Fruit fly (Drosophila melanogaster) whole organism, embryonic: ENCODE data around the gene CG16959.

Experiments
- Asciz ChIP-seq: fragments of 200-800 bp; sonication (Bioruptor generic); optimal IDR thresholded peaks from 2 replicates; lab custom pipeline; 2017; ENCODE audit warnings: missing biosample characterization, mild to moderate bottlenecking, missing genetic modification characterization, missing genetic modification reagents
- Atf6 ChIP-seq: fragments of 200-800 bp; sonication (Bioruptor generic); IDR thresholded peaks from 2 replicates; pipeline ENCODE4 v1.3.6; 2022; ENCODE audit warnings: missing biosample characterization, missing genetic modification characterization
- CG10147 ChIP-seq: fragments of 200-800 bp; sonication (Bioruptor generic); optimal IDR thresholded peaks from 2 replicates; lab custom pipeline; 2019; ENCODE audit warnings: missing biosample characterization, mild to moderate bottlenecking, missing genetic modification characterization, moderate library complexity
- CG10274 ChIP-seq: fragments of 200-800 bp; sonication (Bioruptor generic); optimal IDR thresholded peaks from 3 replicates; lab custom pipeline; 2017; ENCODE audit warnings: missing biosample characterization, mild to moderate bottlenecking, missing genetic modification characterization
- CG12236 ChIP-seq: fragments of 200-800 bp; sonication (Bioruptor generic); optimal IDR thresholded peaks from 2 replicates; lab custom pipeline; 2016; ENCODE audit warnings: missing biosample characterization, missing genetic modification characterization
- CG13296 ChIP-seq: fragments of 200-800 bp; sonication (Bioruptor generic); optimal IDR thresholded peaks from 3 replicates; lab custom pipeline; 2018; ENCODE audit warnings: missing biosample characterization, mild to moderate bottlenecking, missing genetic modification characterization
- CG14441 ChIP-seq: fragments of 200-800 bp; sonication (Bioruptor generic); IDR thresholded peaks from 2 replicates; pipeline ENCODE4 v1.3.6; 2022; ENCODE audit warnings: missing biosample characterization, missing genetic modification characterization
- CG1529 ChIP-seq: fragments of 200-800 bp; sonication (Bioruptor generic); optimal IDR thresholded peaks from 3 replicates; lab custom pipeline; 2018; ENCODE audit warnings: missing biosample characterization, missing genetic modification characterization
- CG15479 ChIP-seq: fragments of 200-800 bp; sonication (Bioruptor generic); optimal IDR thresholded peaks from 3 replicates; lab custom pipeline; 2019; ENCODE audit warnings: missing biosample characterization, mild to moderate bottlenecking, missing genetic modification characterization, moderate library complexity
- CG15514 ChIP-seq: fragments of 200-800 bp; sonication (Bioruptor generic); optimal IDR thresholded peaks from 3 replicates; lab custom pipeline; 2017; ENCODE audit warnings: missing biosample characterization, missing genetic modification characterization, mild to moderate bottlenecking, moderate library complexity, missing genetic modification reagents
- CG1792 ChIP-seq: fragments of 200-800 bp; sonication (Bioruptor generic); optimal IDR thresholded peaks from 2 replicates; lab custom pipeline; 2016; ENCODE audit warnings: missing biosample characterization, missing genetic modification characterization
- CG3065 ChIP-seq: fragments of 200-800 bp; sonication (Bioruptor generic); optimal IDR thresholded peaks from 2 replicates; lab custom pipeline; 2016; ENCODE audit warnings: missing biosample characterization, missing genetic modification characterization
- CG32772 ChIP-seq: fragments of 200-800 bp; sonication (Bioruptor generic); IDR thresholded peaks from 2 replicates; pipeline ENCODE4 v1.3.6; 2022; ENCODE audit warnings: missing biosample characterization, missing genetic modification characterization
- CG4424 ChIP-seq: fragments of 200-800 bp; sonication (Bioruptor generic); optimal IDR thresholded peaks from 3 replicates; lab custom pipeline; 2016; ENCODE audit warnings: missing biosample characterization, missing genetic modification characterization
- CG7839 ChIP-seq: fragments of 200-800 bp; sonication (Bioruptor generic); optimal IDR thresholded peaks from 3 replicates; lab custom pipeline; 2018; ENCODE audit warnings: missing biosample characterization, mild to moderate bottlenecking, missing genetic modification characterization, moderate library complexity
- CG7928 ChIP-seq: fragments of 200-800 bp; sonication (Bioruptor generic); optimal IDR thresholded peaks from 2 replicates; lab custom pipeline; 2017; ENCODE audit warnings: missing biosample characterization, mild to moderate bottlenecking, missing genetic modification characterization
- CG8924 ChIP-seq: fragments of 200-800 bp; optimal IDR thresholded peaks from 3 replicates; lab custom pipeline; 2019; ENCODE audit warnings: missing biosample characterization, mild to moderate bottlenecking, missing genetic modification characterization, moderate library complexity
- Dp ChIP-seq: fragments of 200-800 bp; sonication (Bioruptor generic); optimal IDR thresholded peaks from 2 replicates; lab custom pipeline; 2018; ENCODE audit warnings: missing biosample characterization, mild to moderate bottlenecking, missing genetic modification characterization, moderate library complexity
- Dref ChIP-seq: fragments of 200-800 bp; sonication (Bioruptor generic); IDR thresholded peaks from 2 replicates; pipeline ENCODE4 v1.3.6; 2022; ENCODE audit warnings: missing biosample characterization, missing genetic modification characterization
- Fer2 ChIP-seq: fragments of 200-800 bp; sonication (Bioruptor generic); optimal IDR thresholded peaks from 2 replicates; lab custom pipeline; 2018; ENCODE audit warnings: missing biosample characterization, mild to moderate bottlenecking, missing genetic modification characterization, moderate library complexity
- HLH3B ChIP-seq: fragments of 200-800 bp; sonication (Bioruptor generic); IDR thresholded peaks from 2 replicates; pipeline ENCODE4 v1.3.6; 2022; ENCODE audit warnings: missing biosample characterization, missing genetic modification characterization
- HLHmδ ChIP-seq: fragments of 200-800 bp; sonication (Bioruptor generic); optimal IDR thresholded peaks from 2 replicates; lab custom pipeline; 2018; ENCODE audit warnings: missing biosample characterization, mild to moderate bottlenecking, missing genetic modification characterization, moderate library complexity
- HmgZ ChIP-seq: fragments of 200-800 bp; sonication (Bioruptor generic); optimal IDR thresholded peaks from 2 replicates; lab custom pipeline; 2018; ENCODE audit warnings: missing biosample characterization, mild to moderate bottlenecking, missing genetic modification characterization
- Lim3 ChIP-seq: fragments of 200-800 bp; sonication (Bioruptor generic); IDR thresholded peaks from 2 replicates; pipeline ENCODE4 v1.3.6; 2022; ENCODE audit warnings: missing biosample characterization, missing genetic modification characterization
- Mad ChIP-seq: fragments of 200-800 bp; sonication (Bioruptor generic); optimal IDR thresholded peaks from 2 replicates; lab custom pipeline; 2016; ENCODE audit warnings: missing biosample characterization, missing genetic modification characterization
- Med ChIP-seq: fragments of 200-800 bp; sonication (Bioruptor generic); peaks from one replicate; lab custom pipeline; 2016; ENCODE audit warnings: missing biosample characterization, missing genetic modification characterization, mild to moderate bottlenecking, inconsistent platforms, moderate library complexity
- PHDP ChIP-seq: fragments of 200-800 bp; sonication (Bioruptor generic); optimal IDR thresholded peaks from 3 replicates; lab custom pipeline; 2018; ENCODE audit warnings: missing biosample characterization, mild to moderate bottlenecking, missing genetic modification characterization, moderate library complexity
- Sox100B ChIP-seq: fragments of 200-800 bp; sonication (Bioruptor generic); optimal IDR thresholded peaks from 3 replicates; lab custom pipeline; 2018; ENCODE audit warnings: missing biosample characterization, mild to moderate bottlenecking, missing genetic modification characterization
- Sry-β ChIP-seq: fragments of 200-800 bp; sonication (Bioruptor generic); optimal IDR thresholded peaks from 2 replicates; lab custom pipeline; 2018; ENCODE audit warnings: missing biosample characterization, mild to moderate bottlenecking, missing genetic modification characterization, moderate library complexity
- TFAM ChIP-seq: fragments of 200-800 bp; sonication (Bioruptor generic); optimal IDR thresholded peaks from 2 replicates; lab custom pipeline; 2017; ENCODE audit warnings: missing biosample characterization, missing genetic modification characterization, inconsistent platforms
- Taf1 ChIP-seq: fragments of 200-800 bp; sonication (Bioruptor generic); IDR thresholded peaks from 2 replicates; pipeline ENCODE4 v1.3.6; 2022; ENCODE audit warnings: missing biosample characterization, missing genetic modification characterization
- Xbp1 ChIP-seq: fragments of 200-800 bp; sonication (Bioruptor generic); optimal IDR thresholded peaks from 3 replicates; lab custom pipeline; 2016; ENCODE audit warnings: missing biosample characterization, mild to moderate bottlenecking, missing genetic modification characterization
- abd-A ChIP-seq: fragments of 200-800 bp; sonication (Bioruptor generic); optimal IDR thresholded peaks from 3 replicates; lab custom pipeline; 2019; ENCODE audit warnings: missing biosample characterization, mild to moderate bottlenecking, missing genetic modification characterization, moderate library complexity
- ase ChIP-seq: fragments of 200-800 bp; sonication (Bioruptor generic); IDR thresholded peaks from 3 replicates; pipeline ENCODE4 v1.3.6; 2022; ENCODE audit warnings: missing biosample characterization, missing genetic modification characterization
- crol ChIP-seq: fragments of 200-800 bp; sonication (Bioruptor generic); IDR thresholded peaks from 2 replicates; pipeline ENCODE4 v1.3.6; 2022; ENCODE audit warnings: missing biosample characterization, missing genetic modification characterization
- fd3F ChIP-seq: fragments of 200-800 bp; sonication (Bioruptor generic); optimal IDR thresholded peaks from 2 replicates; lab custom pipeline; 2018; ENCODE audit warnings: missing biosample characterization, mild to moderate bottlenecking, missing genetic modification characterization, moderate library complexity
- fd64A ChIP-seq: fragments of 200-800 bp; sonication (Bioruptor generic); optimal IDR thresholded peaks from 3 replicates; lab custom pipeline; 2018; ENCODE audit warnings: missing biosample characterization, mild to moderate bottlenecking, missing genetic modification characterization
- fu2 ChIP-seq: fragments of 200-800 bp; sonication (Bioruptor generic); optimal IDR thresholded peaks from 2 replicates; lab custom pipeline; 2016; ENCODE audit warnings: missing biosample characterization, missing genetic modification characterization
- gce ChIP-seq: fragments of 200-800 bp; sonication (Bioruptor generic); IDR thresholded peaks from 3 replicates; pipeline ENCODE4 v1.3.6; 2022; ENCODE audit warnings: missing biosample characterization, missing genetic modification characterization
- grn ChIP-seq: fragments of 200-800 bp; sonication (Bioruptor generic); optimal IDR thresholded peaks from 3 replicates; lab custom pipeline; 2017; ENCODE audit warnings: missing biosample characterization, missing genetic modification characterization
- gro ChIP-seq: fragments of 200-800 bp; sonication (Bioruptor generic); optimal IDR thresholded peaks from 2 replicates; lab custom pipeline; 2016; ENCODE audit warnings: missing biosample characterization, missing genetic modification characterization
- her ChIP-seq: fragments of 200-800 bp; sonication (Bioruptor generic); optimal IDR thresholded peaks from 2 replicates; lab custom pipeline; 2016; ENCODE audit warnings: missing biosample characterization, missing genetic modification characterization
- insv ChIP-seq, 2 experiments: fragments of 200-800 bp; sonication (Bioruptor generic); optimal IDR thresholded peaks; 3 replicates each; lab custom pipeline; 2016 to 2018; ENCODE audit warnings: missing biosample characterization in 2 of 2, missing genetic modification characterization in 2 of 2
- knrl ChIP-seq: fragments of 200-800 bp; sonication (Bioruptor generic); IDR thresholded peaks from 3 replicates; pipeline ENCODE4 v1.3.6; 2022; ENCODE audit warnings: missing biosample characterization, missing genetic modification characterization; ENCODE audit not compliant: partially characterized antibody
- lbe ChIP-seq: fragments of 200-800 bp; sonication (Bioruptor generic); optimal IDR thresholded peaks from 2 replicates; lab custom pipeline; 2016; ENCODE audit warnings: missing biosample characterization, mild to moderate bottlenecking, missing genetic modification characterization
- sens ChIP-seq: fragments of 200-800 bp; sonication (Bioruptor generic); peaks from one replicate; lab custom pipeline; 2016; ENCODE audit warnings: missing biosample characterization, missing genetic modification characterization
- sqz ChIP-seq: fragments of 200-800 bp; sonication (Bioruptor generic); optimal IDR thresholded peaks from 3 replicates; lab custom pipeline; 2018; ENCODE audit warnings: missing biosample characterization, mild to moderate bottlenecking, missing genetic modification characterization
- tin ChIP-seq: fragments of 200-800 bp; sonication (Bioruptor generic); optimal IDR thresholded peaks from 3 replicates; lab custom pipeline; 2016; ENCODE audit warnings: missing biosample characterization, missing genetic modification characterization
- zfh1 ChIP-seq: fragments of 200-800 bp; sonication (Bioruptor generic); IDR thresholded peaks from 3 replicates; pipeline ENCODE4 v1.3.6; 2022; ENCODE audit warnings: missing biosample characterization, missing genetic modification characterization

CG16959 gene

DNA sequence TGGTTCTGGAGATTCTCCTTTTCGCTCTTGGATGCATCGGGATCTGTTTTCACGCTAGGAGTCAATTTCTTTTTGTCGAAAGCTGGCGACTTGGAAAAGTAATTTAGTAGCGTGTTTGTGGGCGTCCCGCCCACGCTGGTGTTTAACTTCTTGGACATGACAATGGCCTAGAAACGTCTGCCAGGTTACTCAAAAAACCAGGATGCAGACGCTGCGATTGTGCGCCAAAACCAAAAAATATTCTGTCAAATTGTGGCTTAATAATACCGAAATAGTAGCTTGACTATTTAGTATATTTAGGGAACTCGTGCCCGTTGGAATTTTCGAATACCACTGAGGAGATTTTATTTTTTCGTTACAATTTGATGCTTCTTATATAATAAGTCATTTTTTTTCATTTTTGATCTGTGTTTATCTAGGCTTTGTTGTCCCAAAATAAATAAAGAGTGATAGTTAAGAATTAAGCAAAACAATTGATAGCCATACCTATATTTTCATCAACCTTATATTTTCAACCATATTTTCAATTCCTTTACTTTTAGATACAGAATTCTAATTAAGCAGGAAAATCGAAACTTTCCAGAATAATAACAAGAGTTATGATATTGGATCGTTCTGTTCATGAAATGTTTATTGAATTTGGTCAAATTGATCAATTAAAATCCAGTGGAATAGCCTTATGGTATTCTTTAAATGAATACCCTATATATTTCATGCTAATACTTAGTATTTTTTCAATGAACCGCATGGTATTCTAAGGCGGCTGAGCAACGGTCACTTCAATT is 33.4 kb upstream of the CG16959 start, which contains the start of the genes Msh6 and Prp31 (continued):
- TF ChIP-seq CG7839 (tag; lab: Kevin White, UChicago) (peak; percentile 82), Asciz (GFP tag; lab: Kevin White, UChicago) (no peak), knrl (GFP tag; lab: Robert Waterston, UW) (no peak), ase (GFP tag; lab: Robert Waterston, UW) (0 out of 3 replicates have a peak, but pooled peaks have one; percentile 8), Xbp1 (peak; percentile 80), gce (GFP tag; lab: Robert Waterston, UW) (no peak), sqz (no peak), CG8924 (tag; lab: Kevin White, UChicago) (peak; percentile 74), sens (GFP tag; lab: Kevin White, UChicago) (peak; percentile 93), CG32772 (GFP tag; lab: Robert Waterston, UW) (peak; percentile 40), Med (GFP tag; lab: Kevin White, UChicago) (peak; percentile 53), lbe (GFP tag; lab: Kevin White, UChicago) (no peak), Taf1 (GFP tag; lab: Robert Waterston, UW) (no peak), CG3065 (GFP tag; lab: Kevin White, UChicago) (no peak), PHDP (tag; lab: Kevin White, UChicago) (peak; percentile 66), HLHmδ (GFP tag; lab: Kevin White, UChicago) (no peak), CG7928 (GFP tag; lab: Kevin White, UChicago) (no peak), CG10147 (GFP tag; lab: Kevin White, UChicago) (peak; percentile 69), CG4424 (GFP tag; lab: Kevin White, UChicago) (peak; percentile 74), Sry-β (GFP tag; lab: Kevin White, UChicago) (peak; percentile 13), HmgZ (tag; lab: Kevin White, UChicago) (peak; percentile 3), zfh1 (peak; percentile 53; the same call in 1 of the 3 replicates), CG1792 (GFP tag; lab: Kevin White, UChicago) (peak; percentile 31), tin (GFP tag; lab: Kevin White, UChicago) (peak; percentile 70), insv (GFP tag; optimal IDR thresholded peaks at IDR 0.05; lab: Kevin White, UChicago) (peak in 1 of 2 experiments; percentile 23), CG10274 (GFP tag; lab: Kevin White, UChicago) (no peak), HLH3B (GFP tag; lab: Robert Waterston, UW) (peak; percentile 60; the same call in 1 of the 2 replicates), her (GFP tag; lab: Kevin White, UChicago) (no peak), CG12236 (GFP tag; lab: Kevin White, UChicago) (peak; percentile 46), Atf6 (GFP tag; lab: Robert Waterston, UW) (no peak), grn (no peak), CG13296 (peak; percentile 24), CG14441 (peak; percentile 69), Dp (GFP tag; lab: Kevin White, UChicago) (peak; percentile 51), CG15479 (GFP tag; lab: Kevin White, UChicago) (no peak), Mad (no peak), crol (GFP tag; lab: Robert Waterston, UW) (no peak), fu2 (GFP tag; lab: Kevin White, UChicago) (peak; percentile 67), Dref (GFP tag; lab: Robert Waterston, UW) (no peak), Fer2 (tag; lab: Kevin White, UChicago) (peak; percentile 43), Lim3 (GFP tag; lab: Robert Waterston, UW) (no peak), CG15514 (peak; percentile 14), Sox100B (GFP tag; lab: Kevin White, UChicago) (peak; percentile 69), gro (GFP tag; lab: Kevin White, UChicago) (no peak), CG1529 (GFP tag; lab: Kevin White, UChicago) (peak; percentile 38), fd64A (GFP tag; lab: Kevin White, UChicago) (no peak), abd-A (no peak), fd3F (GFP tag; lab: Kevin White, UChicago) (peak; percentile 73), TFAM (GFP tag; lab: Kevin White, UChicago) (no peak)
